Worm (Caenorhabditis elegans) whole organism, L1 larva: Measurements from ENCODE around the gene zip-12.
A peak's percentile ranks its signal among the peaks of the same experiment; 100 is the strongest.

Experiments used
- ceh-63 ChIP-seq: fragments of 200-800 bp; sonication (Bioruptor generic); optimal IDR thresholded peaks from 2 replicates; lab custom pipeline; 2018; ENCODE audit warnings: mild to moderate bottlenecking, missing genetic modification characterization, missing compliant biosample characterization
- egl-27 ChIP-seq, 2 experiments: fragments of 150-350 bp in 1 of 2; sonication (generic microtip); optimal IDR thresholded peaks; 3 replicates each; lab custom pipeline; 2017 to 2018; ENCODE audit warnings: missing biosample characterization in 2 of 2, missing genetic modification characterization in 2 of 2, missing genetic modification reagents in 2 of 2
- elt-3 ChIP-seq, 6 experiments: fragments of 150-350 bp in 1 of 6; sonication (generic microtip); optimal IDR thresholded peaks; 2 replicates each; lab custom pipeline; 2017 to 2018; ENCODE audit warnings: missing biosample characterization in 6 of 6, missing genetic modification characterization in 6 of 6, inconsistent platforms in 1 of 6
- fkh-10 ChIP-seq: sonication (generic microtip); optimal IDR thresholded peaks from 2 replicates; lab custom pipeline; 2017; ENCODE audit warnings: missing biosample characterization, missing genetic modification reagents, missing genetic modification characterization
- grh-1 ChIP-seq: fragments of 200-800 bp; sonication (Bioruptor generic); IDR thresholded peaks from 2 replicates; pipeline ENCODE4 v1.3.6; 2022; ENCODE audit warnings: missing genetic modification reagents, missing genetic modification characterization, missing compliant biosample characterization
- lin-15B ChIP-seq: fragments of 150-350 bp; sonication (generic microtip); optimal IDR thresholded peaks from 3 replicates; lab custom pipeline; 2014; ENCODE audit warnings: missing biosample characterization, missing genetic modification characterization
- lsy-2 ChIP-seq, 2 experiments: fragments of 150-350 bp; optimal IDR thresholded peaks; 2 replicates each; lab custom pipeline; 2014; ENCODE audit warnings: missing biosample characterization in 2 of 2, missing genetic modification characterization in 2 of 2
- nhr-47 ChIP-seq: sonication (generic microtip); optimal IDR thresholded peaks from 2 replicates; lab custom pipeline; 2016; ENCODE audit warnings: mild to moderate bottlenecking, missing genetic modification characterization, moderate library complexity, missing compliant biosample characterization
- nhr-77 ChIP-seq: fragments of 150-350 bp; optimal IDR thresholded peaks from 2 replicates; lab custom pipeline; 2014; ENCODE audit warnings: missing biosample characterization, missing genetic modification characterization
- nhr-84 ChIP-seq: sonication (generic microtip); optimal IDR thresholded peaks from 2 replicates; lab custom pipeline; 2017; ENCODE audit warnings: missing biosample characterization, missing genetic modification characterization
- sptf-1 ChIP-seq: fragments of 150-350 bp; optimal IDR thresholded peaks from 2 replicates; lab custom pipeline; 2014; ENCODE audit warnings: missing biosample characterization, missing genetic modification characterization
- unc-62 ChIP-seq: fragments of 150-350 bp; optimal IDR thresholded peaks from 2 replicates; lab custom pipeline; 2014; ENCODE audit warnings: missing biosample characterization, missing genetic modification reagents, missing genetic modification characterization
- xbp-1 ChIP-seq: sonication (generic microtip); optimal IDR thresholded peaks from 2 replicates; lab custom pipeline; 2016; ENCODE audit warnings: missing genetic modification characterization, missing compliant biosample characterization
- ztf-4 ChIP-seq: fragments of 150-350 bp; optimal IDR thresholded peaks from 2 replicates; lab custom pipeline; 2014; ENCODE audit warnings: missing biosample characterization, missing genetic modification characterization

ce11 chrIII:12370011-12370506 lies 42.3 kb downstream of the zip-12 start, which contains the start of gene rpt-6:
- TF ChIP-seq xbp-1 (tag; lab: Kevin White, UChicago) (peak; percentile 60), nhr-84 (tag; lab: Kevin White, UChicago) (no peak), ceh-63 (GFP tag; lab: Kevin White, UChicago) (no peak), fkh-10 (GFP tag; lab: Kevin White, UChicago) (no peak), unc-62 (no peak), egl-27 (tag; optimal IDR thresholded peaks at IDR 0.05; lab: Kevin White, UChicago) (no peak), lsy-2 (tag; optimal IDR thresholded peaks at IDR 0.05; lab: Kevin White, UChicago) (peak; percentile 64 to 67), ztf-4 (tag; lab: Kevin White, UChicago) (no peak), grh-1 (GFP tag; lab: Robert Waterston, UW) (no peak), elt-3 (tag; optimal IDR thresholded peaks at IDR 0.05; lab: Kevin White, UChicago) (peak in 1 of 6 experiments; percentile 41), sptf-1 (tag; lab: Kevin White, UChicago) (no peak), nhr-77 (tag; lab: Kevin White, UChicago) (no peak), nhr-47 (peak; percentile 60), lin-15B (tag; lab: Kevin White, UChicago) (peak; percentile 18)
